Fruit fly (Drosophila melanogaster): Measurements from ENCODE around the gene GlcAT-S.

DNA sequence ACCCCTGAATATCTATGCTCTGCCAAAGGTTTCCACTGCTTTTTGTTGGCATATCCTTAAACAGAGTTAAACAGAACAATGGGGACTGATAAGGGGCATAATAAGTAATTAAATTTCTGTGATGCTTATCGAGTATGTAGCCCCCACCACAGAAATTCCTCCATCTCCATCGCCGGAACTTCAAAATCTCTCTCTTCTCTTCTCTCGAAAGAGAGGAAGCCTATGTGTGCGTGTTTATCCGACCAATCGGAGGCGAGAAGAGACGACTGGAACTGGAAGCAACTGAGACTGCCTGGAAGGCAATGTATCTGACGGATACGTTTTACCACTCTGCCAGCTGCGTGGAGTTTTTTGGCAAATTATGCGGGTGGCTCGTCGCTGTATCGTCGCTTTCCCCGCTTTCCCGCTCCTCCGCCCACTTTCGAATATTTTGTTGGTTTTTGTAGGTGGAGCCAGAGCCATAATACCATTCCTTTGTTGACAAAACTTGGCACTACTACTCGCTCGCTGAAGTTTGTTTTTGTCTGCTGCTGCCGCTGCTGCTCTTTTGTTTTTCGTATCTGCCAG is 8.2 kb upstream of the GlcAT-S start, which contains the start of gene gcm2:
- TF ChIP-seq bab1 (GFP tag; optimal IDR thresholded peaks at IDR 0.05) (no peak), pad (GFP tag; optimal IDR thresholded peaks at IDR 0.05) (no peak), CG14711 (tag; optimal IDR thresholded peaks at IDR 0.05) (no peak), CG33017 (tag; optimal IDR thresholded peaks at IDR 0.05) (no peak)

All from whole organism, adult.